Worm (Caenorhabditis elegans) whole organism, late embryonic: ENCODE measurements around the gene C06A8.8.

Experiments used
- C08G9.2 ChIP-seq: sonication (generic microtip); optimal IDR thresholded peaks from 2 replicates; lab custom pipeline; 2016; ENCODE audit warnings: mild to moderate bottlenecking, missing genetic modification characterization, moderate library complexity, missing compliant biosample characterization
- F13H6.1 ChIP-seq: sonication (generic microtip); optimal IDR thresholded peaks from 2 replicates; lab custom pipeline; 2016; ENCODE audit warnings: missing genetic modification characterization, missing compliant biosample characterization
- che-1 ChIP-seq: sonication (generic microtip); optimal IDR thresholded peaks from 2 replicates; lab custom pipeline; 2016; ENCODE audit warnings: mild to moderate bottlenecking, missing genetic modification characterization, missing compliant biosample characterization
- ets-4 ChIP-seq: sonication (generic microtip); optimal IDR thresholded peaks from 2 replicates; lab custom pipeline; 2016; ENCODE audit warnings: missing genetic modification characterization, missing compliant biosample characterization
- fkh-6 ChIP-seq: sonication (generic microtip); optimal IDR thresholded peaks from 2 replicates; lab custom pipeline; 2016; ENCODE audit warnings: missing genetic modification characterization, missing compliant biosample characterization
- hlh-8 ChIP-seq: sonication (generic microtip); optimal IDR thresholded peaks from 2 replicates; lab custom pipeline; 2016; ENCODE audit warnings: missing genotype, missing genetic modification characterization, missing compliant biosample characterization
- lim-6 ChIP-seq: sonication (generic microtip); optimal IDR thresholded peaks from 2 replicates; lab custom pipeline; 2016; ENCODE audit warnings: missing genetic modification characterization, missing compliant biosample characterization
- mec-3 ChIP-seq: sonication (generic microtip); optimal IDR thresholded peaks from 2 replicates; lab custom pipeline; 2016; ENCODE audit warnings: borderline replicate concordance, missing genetic modification characterization, missing compliant biosample characterization
- nfya-1 ChIP-seq: sonication (generic microtip); optimal IDR thresholded peaks from 2 replicates; lab custom pipeline; 2017; ENCODE audit warnings: missing genetic modification characterization, mild to moderate bottlenecking, missing compliant biosample characterization, antibody characterized with exemption, moderate library complexity
- pag-3 ChIP-seq: sonication (generic microtip); optimal IDR thresholded peaks from 2 replicates; lab custom pipeline; 2016; ENCODE audit warnings: missing compliant biosample characterization, missing genetic modification characterization, borderline replicate concordance
- sox-4 ChIP-seq: sonication (generic microtip); optimal IDR thresholded peaks from 2 replicates; lab custom pipeline; 2017; ENCODE audit warnings: mild to moderate bottlenecking, missing genetic modification characterization, inconsistent platforms, missing compliant biosample characterization

- TF ChIP-seq che-1 (tag; lab: Kevin White, UChicago) (no peak), mec-3 (tag; lab: Kevin White, UChicago) (no peak), ets-4 (tag; lab: Kevin White, UChicago) (no peak), C08G9.2 (no peak), pag-3 (tag; lab: Kevin White, UChicago) (no peak), nfya-1 (tag; lab: Kevin White, UChicago) (no peak), hlh-8 (tag; lab: Kevin White, UChicago) (no peak), sox-4 (no peak), fkh-6 (tag; lab: Kevin White, UChicago) (no peak), F13H6.1 (tag; lab: Kevin White, UChicago) (no peak), lim-6 (tag; lab: Kevin White, UChicago) (no peak)
Measured at ce11 chrII:7777320-7777978, 5.6 kb upstream of the C06A8.8 start, which contains the start of gene mthf-1.
